Fruit fly (Drosophila melanogaster) Kc167 (cell line): ENCODE results near the gene Gr93c.

Source experiments
- Myc ChIP-seq: fragments of >200 bp; optimal IDR thresholded peaks from 2 replicates; lab custom pipeline; 2017; ENCODE audit warnings: missing external identifiers
- Sin3A ChIP-seq: fragments of >200 bp; optimal IDR thresholded peaks from 2 replicates; lab custom pipeline; 2018; ENCODE audit warnings: missing external identifiers
- h ChIP-seq: fragments of >200 bp; optimal IDR thresholded peaks from 3 replicates; lab custom pipeline; 2018; ENCODE audit warnings: missing external identifiers
- insv ChIP-seq: fragments of >200 bp; optimal IDR thresholded peaks from 3 replicates; lab custom pipeline; 2018; ENCODE audit warnings: missing external identifiers
- psq ChIP-seq: fragments of >200 bp; optimal IDR thresholded peaks from 2 replicates; lab custom pipeline; 2017; ENCODE audit warnings: missing external identifiers
- ttk ChIP-seq: sonication (Bioruptor generic); optimal IDR thresholded peaks from 2 replicates; lab custom pipeline; 2017; ENCODE audit warnings: missing external identifiers

Gr93c gene

dm6 chr3R:21837069-21837977, 7.7 kb downstream of the Gr93c start:
- TF ChIP-seq insv (lab: Kevin White, UChicago) (no peak), h (lab: Kevin White, UChicago) (no peak), Myc (lab: Kevin White, UChicago) (no peak)

dm6 chr3R:21836614-21837013, 8.5 kb downstream of the Gr93c start:
- TF ChIP-seq Sin3A (no peak), h (lab: Kevin White, UChicago) (no peak), Myc (lab: Kevin White, UChicago) (no peak), psq (lab: Kevin White, UChicago) (no peak), ttk (lab: Kevin White, UChicago) (no peak), insv (lab: Kevin White, UChicago) (no peak)

dm6 chr3R:21836201-21836504, 8.9 kb downstream of the Gr93c start:
- TF ChIP-seq h (lab: Kevin White, UChicago) (no peak), ttk (lab: Kevin White, UChicago) (no peak), insv (lab: Kevin White, UChicago) (no peak), psq (lab: Kevin White, UChicago) (no peak), Myc (lab: Kevin White, UChicago) (no peak), Sin3A (no peak)

dm6 chr3R:21835388-21836200, 9.5 kb downstream of the Gr93c start:
- TF ChIP-seq psq (lab: Kevin White, UChicago) (no peak), insv (lab: Kevin White, UChicago) (no peak), Myc (lab: Kevin White, UChicago) (no peak), h (lab: Kevin White, UChicago) (no peak), Sin3A (no peak), ttk (lab: Kevin White, UChicago) (no peak)

dm6 chr3R:21834234-21835070, 10.6 kb downstream of the Gr93c start:
- no peak for TF ChIP-seq psq (lab: Kevin White, UChicago)
- TF ChIP-seq Sin3A, result no peak
- TF ChIP-seq h (lab: Kevin White, UChicago), result no peak
- TF ChIP-seq Myc (lab: Kevin White, UChicago), result no peak
- no peak for TF ChIP-seq insv (lab: Kevin White, UChicago)
- TF ChIP-seq ttk (lab: Kevin White, UChicago), result no peak

- no peak for TF ChIP-seq Sin3A
- TF ChIP-seq ttk (lab: Kevin White, UChicago), result no peak
- TF ChIP-seq h (lab: Kevin White, UChicago), result no peak
- no peak for TF ChIP-seq psq (lab: Kevin White, UChicago)
- TF ChIP-seq insv (lab: Kevin White, UChicago), result no peak
- no peak for TF ChIP-seq Myc (lab: Kevin White, UChicago)
These were observed 12.9 kb downstream of the Gr93c start, which contains the start of gene Gr93a for dm6 chr3R:21832203-21832602. Gene Gr93a, plus strand, starts transcription at chr3R:21832503.

- TF ChIP-seq ttk (lab: Kevin White, UChicago), result no peak
- TF ChIP-seq h (lab: Kevin White, UChicago), result no peak
These were observed 14.0 kb downstream of the Gr93c start for dm6 chr3R:21831040-21831439.

- TF ChIP-seq Myc (lab: Kevin White, UChicago), result no peak
- no peak for TF ChIP-seq Sin3A
- TF ChIP-seq psq (lab: Kevin White, UChicago), result no peak
- no peak for TF ChIP-seq h (lab: Kevin White, UChicago)
- no peak for TF ChIP-seq ttk (lab: Kevin White, UChicago)
- TF ChIP-seq insv (lab: Kevin White, UChicago), result no peak
These were observed 14.8 kb downstream of the Gr93c start for dm6 chr3R:21830303-21830707.

dm6 chr3R:21829487-21829957, 15.5 kb downstream of the Gr93c start:
- no peak for TF ChIP-seq ttk (lab: Kevin White, UChicago)
- no peak for TF ChIP-seq insv (lab: Kevin White, UChicago)
- no peak for TF ChIP-seq psq (lab: Kevin White, UChicago)

dm6 chr3R:21828785-21829486, 16.1 kb downstream of the Gr93c start:
- no peak for TF ChIP-seq Sin3A
- TF ChIP-seq psq (lab: Kevin White, UChicago), result no peak
- no peak for TF ChIP-seq insv (lab: Kevin White, UChicago)
- no peak for TF ChIP-seq Myc (lab: Kevin White, UChicago)
- TF ChIP-seq ttk (lab: Kevin White, UChicago), result no peak
- TF ChIP-seq h (lab: Kevin White, UChicago), result no peak
